Fruit fly (Drosophila melanogaster) whole organism, embryonic: ENCODE measurements around the gene nAChRalpha2.

Experiments
- Bteb2 ChIP-seq: fragments of 200-800 bp; sonication (Bioruptor generic); optimal IDR thresholded peaks from 2 replicates; lab custom pipeline; 2016; ENCODE audit warnings: missing biosample characterization, missing genetic modification characterization
- CG10565 ChIP-seq: fragments of 200-800 bp; sonication (Bioruptor generic); optimal IDR thresholded peaks from 3 replicates; lab custom pipeline; 2016; ENCODE audit warnings: missing biosample characterization, mild to moderate bottlenecking, missing genetic modification characterization
- CG12155 ChIP-seq: fragments of 200-800 bp; sonication (Bioruptor generic); optimal IDR thresholded peaks from 3 replicates; lab custom pipeline; 2016; ENCODE audit warnings: missing biosample characterization, missing genetic modification characterization
- CG12299 ChIP-seq: fragments of 200-800 bp; sonication (Bioruptor generic); optimal IDR thresholded peaks from 2 replicates; lab custom pipeline; 2018; ENCODE audit warnings: missing biosample characterization, mild to moderate bottlenecking, missing genetic modification characterization
- CG15514 ChIP-seq: fragments of 200-800 bp; sonication (Bioruptor generic); optimal IDR thresholded peaks from 3 replicates; lab custom pipeline; 2017; ENCODE audit warnings: missing biosample characterization, missing genetic modification characterization, mild to moderate bottlenecking, moderate library complexity, missing genetic modification reagents
- CG15696 ChIP-seq: fragments of 200-800 bp; sonication (Bioruptor generic); optimal IDR thresholded peaks from 2 replicates; lab custom pipeline; 2019; ENCODE audit warnings: missing biosample characterization, mild to moderate bottlenecking, missing genetic modification characterization, moderate library complexity
- CG16863 ChIP-seq: fragments of 200-800 bp; sonication (Bioruptor generic); optimal IDR thresholded peaks from 3 replicates; lab custom pipeline; 2016; ENCODE audit warnings: missing biosample characterization, missing genetic modification characterization
- CG17802 ChIP-seq: fragments of 200-800 bp; sonication (Bioruptor generic); optimal IDR thresholded peaks from 2 replicates; lab custom pipeline; 2018; ENCODE audit warnings: missing biosample characterization, mild to moderate bottlenecking, missing genetic modification characterization, moderate library complexity
- CG18599 ChIP-seq: fragments of 200-800 bp; sonication (Bioruptor generic); optimal IDR thresholded peaks from 3 replicates; lab custom pipeline; 2017; ENCODE audit warnings: missing biosample characterization, missing genetic modification characterization, mild to moderate bottlenecking, moderate library complexity, missing genetic modification reagents
- CG31365 ChIP-seq: fragments of 200-800 bp; sonication (Bioruptor generic); optimal IDR thresholded peaks from 2 replicates; lab custom pipeline; 2018; ENCODE audit warnings: missing biosample characterization, mild to moderate bottlenecking, missing genetic modification characterization
- CG31388 ChIP-seq: fragments of 200-800 bp; sonication (Bioruptor generic); optimal IDR thresholded peaks from 2 replicates; lab custom pipeline; 2016; ENCODE audit warnings: missing biosample characterization, missing genetic modification characterization
- CG3995 ChIP-seq: fragments of 200-800 bp; sonication (Bioruptor generic); optimal IDR thresholded peaks from 3 replicates; lab custom pipeline; 2016; ENCODE audit warnings: missing biosample characterization, missing genetic modification characterization
- CG4820 ChIP-seq: fragments of 200-800 bp; sonication (Bioruptor generic); optimal IDR thresholded peaks from 3 replicates; lab custom pipeline; 2016; ENCODE audit warnings: missing biosample characterization, missing genetic modification characterization
- CG7271 ChIP-seq: fragments of 200-800 bp; sonication (Bioruptor generic); optimal IDR thresholded peaks from 2 replicates; lab custom pipeline; 2018; ENCODE audit warnings: missing biosample characterization, mild to moderate bottlenecking, missing genetic modification characterization, moderate library complexity
- CG7556 ChIP-seq: fragments of 200-800 bp; sonication (Bioruptor generic); optimal IDR thresholded peaks from 2 replicates; lab custom pipeline; 2017; ENCODE audit warnings: missing biosample characterization, mild to moderate bottlenecking, missing genetic modification characterization
- CG7839 ChIP-seq: fragments of 200-800 bp; sonication (Bioruptor generic); optimal IDR thresholded peaks from 3 replicates; lab custom pipeline; 2018; ENCODE audit warnings: missing biosample characterization, mild to moderate bottlenecking, missing genetic modification characterization, moderate library complexity
- CG8290 ChIP-seq, 3 experiments: fragments of 200-800 bp; sonication (Bioruptor generic); optimal IDR thresholded peaks; 2 replicates each; lab custom pipeline; 2016 to 2019; ENCODE audit warnings: missing biosample characterization in 3 of 3, missing genetic modification characterization in 3 of 3, mild to moderate bottlenecking in 2 of 3, moderate library complexity in 1 of 3
- CG8944 ChIP-seq: fragments of 200-800 bp; sonication (Bioruptor generic); optimal IDR thresholded peaks from 3 replicates; lab custom pipeline; 2016; ENCODE audit warnings: missing biosample characterization, missing genetic modification characterization
- CG9797 ChIP-seq: fragments of 200-800 bp; sonication (Bioruptor generic); optimal IDR thresholded peaks from 3 replicates; lab custom pipeline; 2018; ENCODE audit warnings: missing biosample characterization, mild to moderate bottlenecking, missing genetic modification characterization
- CG9932 ChIP-seq: fragments of 200-800 bp; sonication (Bioruptor generic); IDR thresholded peaks from 2 replicates; pipeline ENCODE4 v1.3.6; 2022; ENCODE audit warnings: missing biosample characterization, missing genetic modification characterization
- CTCF ChIP-seq: fragments of 200-800 bp; sonication (Bioruptor generic); optimal IDR thresholded peaks from 2 replicates; lab custom pipeline; 2017; ENCODE audit warnings: missing biosample characterization, mild to moderate bottlenecking, missing genetic modification characterization, moderate library complexity
- D19A ChIP-seq: fragments of 200-800 bp; optimal IDR thresholded peaks from 3 replicates; lab custom pipeline; 2019; ENCODE audit warnings: missing biosample characterization, mild to moderate bottlenecking, missing genetic modification characterization, moderate library complexity
- Dip2 ChIP-seq: fragments of 200-800 bp; sonication (Bioruptor generic); IDR thresholded peaks from 2 replicates; pipeline ENCODE4 v1.3.6; 2022; ENCODE audit warnings: missing biosample characterization, missing genetic modification characterization
- Fer2 ChIP-seq: fragments of 200-800 bp; sonication (Bioruptor generic); optimal IDR thresholded peaks from 2 replicates; lab custom pipeline; 2018; ENCODE audit warnings: missing biosample characterization, mild to moderate bottlenecking, missing genetic modification characterization, moderate library complexity
- Hr78 ChIP-seq, 2 experiments: fragments of 200-800 bp in 1 of 2; fragments of >200 bp in 1 of 2; sonication (Bioruptor generic) in 1 of 2; optimal IDR thresholded peaks; 2 replicates each; lab custom pipeline; 2017 to 2019; ENCODE audit warnings: missing biosample characterization in 2 of 2, missing genetic modification characterization in 2 of 2, mild to moderate bottlenecking in 1 of 2, moderate library complexity in 1 of 2
- Med ChIP-seq: fragments of 200-800 bp; sonication (Bioruptor generic); peaks from one replicate; lab custom pipeline; 2016; ENCODE audit warnings: missing biosample characterization, missing genetic modification characterization, mild to moderate bottlenecking, inconsistent platforms, moderate library complexity
- Rfx ChIP-seq: fragments of 200-800 bp; sonication (Bioruptor generic); IDR thresholded peaks from 2 replicates; pipeline ENCODE4 v1.3.6; 2022; ENCODE audit warnings: missing biosample characterization, missing genetic modification characterization
- Scr ChIP-seq: fragments of 200-800 bp; sonication (Bioruptor generic); IDR thresholded peaks from 2 replicates; pipeline ENCODE4 v1.3.6; 2022; ENCODE audit warnings: missing biosample characterization, missing genetic modification characterization; ENCODE audit not compliant: partially characterized antibody
- abd-A ChIP-seq: fragments of 200-800 bp; sonication (Bioruptor generic); optimal IDR thresholded peaks from 3 replicates; lab custom pipeline; 2019; ENCODE audit warnings: missing biosample characterization, mild to moderate bottlenecking, missing genetic modification characterization, moderate library complexity
- aop ChIP-seq: fragments of 200-800 bp; sonication (Bioruptor generic); IDR thresholded peaks from 2 replicates; pipeline ENCODE4 v1.3.6; 2022; ENCODE audit warnings: missing biosample characterization, missing genetic modification characterization
- ato ChIP-seq: fragments of 200-800 bp; sonication (Bioruptor generic); IDR thresholded peaks from 2 replicates; pipeline ENCODE4 v1.3.6; 2022; ENCODE audit warnings: missing biosample characterization, missing genetic modification characterization; ENCODE audit not compliant: partially characterized antibody
- chinmo ChIP-seq: fragments of 200-800 bp; sonication (Bioruptor generic); IDR thresholded peaks from 4 replicates; pipeline ENCODE4 v1.3.6; 2022; ENCODE audit warnings: missing biosample characterization, missing genetic modification characterization; ENCODE audit not compliant: partially characterized antibody
- ewg ChIP-seq: fragments of 200-800 bp; sonication (Bioruptor generic); optimal IDR thresholded peaks from 3 replicates; lab custom pipeline; 2017; ENCODE audit warnings: mild to moderate bottlenecking, missing biosample characterization, missing genetic modification reagents, missing genetic modification characterization
- gsb ChIP-seq: fragments of 200-800 bp; sonication (Bioruptor generic); IDR thresholded peaks from 2 replicates; pipeline ENCODE4 v1.3.6; 2022; ENCODE audit warnings: missing biosample characterization, missing genetic modification characterization
- hbn ChIP-seq: fragments of 200-800 bp; sonication (Bioruptor generic); IDR thresholded peaks from 2 replicates; pipeline ENCODE4 v1.3.6; 2022; ENCODE audit warnings: missing biosample characterization, missing genetic modification characterization; ENCODE audit not compliant: partially characterized antibody
- hkb ChIP-seq, 2 experiments: fragments of 200-800 bp in 1 of 2; fragments of >200 bp in 1 of 2; sonication (Bioruptor generic) in 1 of 2; IDR thresholded peaks in 1 of 2; optimal IDR thresholded peaks in 1 of 2; 2 replicates each; pipeline versions ENCODE4 v1.3.6 to Lab custom; 2017 to 2022; ENCODE audit warnings: missing biosample characterization in 1 of 2, missing genetic modification characterization in 1 of 2
- lilli ChIP-seq: fragments of 200-800 bp; sonication (Bioruptor generic); optimal IDR thresholded peaks from 3 replicates; lab custom pipeline; 2016; ENCODE audit warnings: missing biosample characterization, missing genetic modification characterization
- mam ChIP-seq: fragments of 200-800 bp; sonication (Bioruptor generic); optimal IDR thresholded peaks from 3 replicates; lab custom pipeline; 2016; ENCODE audit warnings: missing biosample characterization, missing genetic modification characterization
- org-1 ChIP-seq: fragments of 200-800 bp; sonication (Bioruptor generic); optimal IDR thresholded peaks from 2 replicates; lab custom pipeline; 2017; ENCODE audit warnings: missing biosample characterization, missing genetic modification characterization
- pfk ChIP-seq: fragments of 200-800 bp; sonication (Bioruptor generic); optimal IDR thresholded peaks from 2 replicates; lab custom pipeline; 2018; ENCODE audit warnings: missing biosample characterization, mild to moderate bottlenecking, missing genetic modification characterization, moderate library complexity
- pnt ChIP-seq: fragments of 200-800 bp; sonication (Bioruptor generic); optimal IDR thresholded peaks from 3 replicates; lab custom pipeline; 2016; ENCODE audit warnings: missing biosample characterization, missing genetic modification characterization
- rib ChIP-seq: fragments of 200-800 bp; sonication (Bioruptor generic); IDR thresholded peaks from 2 replicates; pipeline ENCODE4 v1.3.6; 2022; ENCODE audit warnings: missing biosample characterization, missing genetic modification characterization
- sna ChIP-seq: fragments of 200-800 bp; sonication (Bioruptor generic); IDR thresholded peaks from 2 replicates; pipeline ENCODE4 v1.3.6; 2022; ENCODE audit warnings: missing biosample characterization, missing genetic modification characterization; ENCODE audit not compliant: partially characterized antibody
- tap ChIP-seq: fragments of 200-800 bp; optimal IDR thresholded peaks from 3 replicates; lab custom pipeline; 2019; ENCODE audit warnings: missing biosample characterization, mild to moderate bottlenecking, missing genetic modification characterization, moderate library complexity
- tll ChIP-seq, 2 experiments: fragments of 200-800 bp in 1 of 2; fragments of >200 bp in 1 of 2; sonication (Bioruptor generic) in 1 of 2; optimal IDR thresholded peaks; 2 replicates each; lab custom pipeline; 2017 to 2019; ENCODE audit warnings: missing biosample characterization in 2 of 2, missing genetic modification characterization in 2 of 2, mild to moderate bottlenecking in 1 of 2, moderate library complexity in 1 of 2
- tna ChIP-seq: fragments of 200-800 bp; sonication (Bioruptor generic); IDR thresholded peaks from 2 replicates; pipeline ENCODE4 v1.3.6; 2022; ENCODE audit warnings: missing biosample characterization, missing genetic modification characterization; ENCODE audit not compliant: partially characterized antibody
- twi ChIP-seq: fragments of 200-800 bp; optimal IDR thresholded peaks from 2 replicates; lab custom pipeline; 2019; ENCODE audit warnings: missing biosample characterization, mild to moderate bottlenecking, missing genetic modification characterization, moderate library complexity
- vnd ChIP-seq: fragments of 200-800 bp; sonication (Bioruptor generic); IDR thresholded peaks from 3 replicates; pipeline ENCODE4 v1.3.6; 2022; ENCODE audit warnings: missing biosample characterization, missing genetic modification characterization; ENCODE audit not compliant: partially characterized antibody
- wdn ChIP-seq: fragments of 200-800 bp; sonication (Bioruptor generic); IDR thresholded peaks from 2 replicates; pipeline ENCODE4 v1.3.6; 2022; ENCODE audit warnings: missing biosample characterization, missing genetic modification characterization

The nAChRalpha2 gene

DNA sequence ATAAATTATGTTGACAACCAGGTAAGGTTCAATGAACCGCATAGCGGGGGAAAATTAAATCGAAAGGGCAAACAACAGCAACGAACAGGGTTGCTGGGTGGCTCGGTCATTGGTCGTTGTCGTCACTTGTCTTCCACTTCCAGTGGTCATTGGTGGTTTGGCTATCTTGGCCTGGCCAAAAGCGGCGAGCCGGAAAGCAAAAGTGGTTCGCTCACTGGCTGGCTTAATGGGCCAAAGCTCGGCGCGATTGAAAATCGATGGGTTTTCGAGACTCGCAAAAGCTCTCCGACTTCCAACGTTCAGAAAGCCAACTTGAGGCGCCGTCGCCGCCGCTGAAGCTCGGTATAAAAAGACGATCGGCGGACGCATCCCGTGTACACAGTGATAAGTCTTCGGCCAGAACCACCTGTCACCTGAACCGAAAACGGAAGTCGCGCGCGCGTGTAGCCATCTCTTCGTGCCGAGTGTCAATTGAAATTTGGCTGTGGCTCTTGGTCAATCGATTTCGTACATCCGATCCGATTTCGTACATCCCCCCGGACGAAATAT, 39.3 kb downstream of the nAChRalpha2 start, which contains the start of gene Jhbp12:
TSS of gene Jhbp12 (plus strand) at position 369 of the 549 bp plus-strand sequence.
- TF ChIP-seq mam: no peak
- no peak for TF ChIP-seq Dip2
- TF ChIP-seq aop (GFP tag; lab: Robert Waterston, UW): no peak
- TF ChIP-seq CG15696 (tag; lab: Kevin White, UChicago): no peak
- TF ChIP-seq CG12299 (tag; lab: Kevin White, UChicago): no peak
- TF ChIP-seq Bteb2 (GFP tag; lab: Kevin White, UChicago): no peak
- no peak for TF ChIP-seq Hr78 (GFP tag; optimal IDR thresholded peaks at IDR 0.05; lab: Kevin White, UChicago)
- TF ChIP-seq abd-A (tag; lab: Kevin White, UChicago): peak; percentile 27
- TF ChIP-seq tll (GFP tag; optimal IDR thresholded peaks at IDR 0.05; lab: Kevin White, UChicago): no peak
- no peak for TF ChIP-seq CG17802
- no peak for TF ChIP-seq CG16863 (GFP tag; lab: Kevin White, UChicago)
- no peak for TF ChIP-seq lilli (GFP tag; lab: Kevin White, UChicago)
- TF ChIP-seq tap (tag; lab: Kevin White, UChicago): no peak
- TF ChIP-seq pnt (GFP tag; lab: Kevin White, UChicago): no peak
- TF ChIP-seq CG15514 (GFP tag; lab: Kevin White, UChicago): peak; percentile 51
- TF ChIP-seq wdn (GFP tag; lab: Robert Waterston, UW): no peak
- TF ChIP-seq vnd (GFP tag; lab: Robert Waterston, UW): 0 out of 3 replicates have a peak, but pooled peaks have one; percentile 32
- no peak for TF ChIP-seq Scr (GFP tag; lab: Robert Waterston, UW)
- no peak for TF ChIP-seq CG7271 (tag; lab: Kevin White, UChicago)
- TF ChIP-seq ewg: no peak
- no peak for TF ChIP-seq twi (tag; lab: Kevin White, UChicago)
- 0 out of 2 replicates have a peak, but pooled peaks have one; percentile 17 for TF ChIP-seq CG9932 (GFP tag; lab: Robert Waterston, UW)
- TF ChIP-seq ato (GFP tag; lab: Robert Waterston, UW): no peak
- TF ChIP-seq hkb (optimal IDR thresholded peaks at IDR 0.05; lab: Kevin White, UChicago): no peak
- TF ChIP-seq hkb (GFP tag; IDR thresholded peaks at IDR 0.05; lab: Robert Waterston, UW): no peak
- TF ChIP-seq org-1 (GFP tag; lab: Kevin White, UChicago): no peak
- TF ChIP-seq CG8290 (GFP tag; optimal IDR thresholded peaks at IDR 0.05; lab: Kevin White, UChicago): no peak
- peak in 1 of 2 experiments; percentile 6 for TF ChIP-seq CG8290 (tag; optimal IDR thresholded peaks at IDR 0.05; lab: Kevin White, UChicago)
- TF ChIP-seq CG31388 (GFP tag; lab: Kevin White, UChicago): no peak
- TF ChIP-seq CG18599 (GFP tag; lab: Kevin White, UChicago): no peak
- TF ChIP-seq CG9797 (GFP tag; lab: Kevin White, UChicago): no peak
- peak; percentile 73; the same call in 1 of the 4 replicates for TF ChIP-seq chinmo (GFP tag; lab: Robert Waterston, UW)
- TF ChIP-seq pfk (GFP tag; lab: Kevin White, UChicago): no peak
- TF ChIP-seq gsb (GFP tag; lab: Robert Waterston, UW): no peak
- TF ChIP-seq hbn (GFP tag; lab: Robert Waterston, UW): no peak
- TF ChIP-seq sna (GFP tag; lab: Robert Waterston, UW): no peak
- no peak for TF ChIP-seq rib (GFP tag; lab: Robert Waterston, UW)
- no peak for TF ChIP-seq D19A (tag; lab: Kevin White, UChicago)
- TF ChIP-seq CG7556 (GFP tag; lab: Kevin White, UChicago): no peak
- no peak for TF ChIP-seq tna
- TF ChIP-seq Rfx (GFP tag; lab: Robert Waterston, UW): peak; percentile 29; the same call in 1 of the 2 replicates
- TF ChIP-seq CG4820 (GFP tag; lab: Kevin White, UChicago): no peak
- TF ChIP-seq Fer2 (tag; lab: Kevin White, UChicago): no peak
- no peak for TF ChIP-seq CG10565 (GFP tag; lab: Kevin White, UChicago)
- TF ChIP-seq CG31365 (tag; lab: Kevin White, UChicago): no peak
- TF ChIP-seq CG12155: no peak
- peak; percentile 19 for TF ChIP-seq CTCF (GFP tag; lab: Kevin White, UChicago)
- TF ChIP-seq CG8944 (GFP tag; lab: Kevin White, UChicago): no peak
- peak; percentile 72 for TF ChIP-seq Med (GFP tag; lab: Kevin White, UChicago)
- TF ChIP-seq CG7839 (tag; lab: Kevin White, UChicago): no peak
- TF ChIP-seq CG3995 (GFP tag; lab: Kevin White, UChicago): no peak
